Fruit fly (Drosophila melanogaster): Measurements from ENCODE around the gene CG3651.

The CG3651 gene

dm6 chr2L:22129581-22130300, 8.6 kb downstream of the CG3651 start, which contains the start of gene CycK:
TSS of gene CycK (minus strand) at chr2L:22130142.
- TF ChIP-seq Mnt (GFP tag; optimal IDR thresholded peaks at IDR 0.05) (peak; percentile 57), CG1620 (GFP tag; optimal IDR thresholded peaks at IDR 0.05) (peak; percentile 1), cic (GFP tag; optimal IDR thresholded peaks at IDR 0.05) (no peak), CG5204 (GFP tag; optimal IDR thresholded peaks at IDR 0.05) (peak; percentile 47), CG7045 (GFP tag; optimal IDR thresholded peaks at IDR 0.05) (peak; percentile 7), CG7101 (tag; optimal IDR thresholded peaks at IDR 0.05) (peak; percentile 9), ovo (GFP tag; optimal IDR thresholded peaks at IDR 0.05) (no peak), toe (GFP tag; optimal IDR thresholded peaks at IDR 0.05) (peak; percentile 31), Hr96 (GFP tag; optimal IDR thresholded peaks at IDR 0.05) (peak; percentile 34)

- peak; percentile 35 for TF ChIP-seq CG1620 (GFP tag; optimal IDR thresholded peaks at IDR 0.05)
- TF ChIP-seq Clk (GFP tag; optimal IDR thresholded peaks at IDR 0.05): no peak
- peak; percentile 4 for TF ChIP-seq CG7101 (tag; optimal IDR thresholded peaks at IDR 0.05)
- peak; percentile 26 for TF ChIP-seq CG5204 (GFP tag; optimal IDR thresholded peaks at IDR 0.05)
- TF ChIP-seq bab1 (GFP tag; optimal IDR thresholded peaks at IDR 0.05): peak; percentile 25
- no peak for TF ChIP-seq cnc (optimal IDR thresholded peaks at IDR 0.05)
- peak; percentile 13 for TF ChIP-seq kay (GFP tag; ENCODE audit: borderline replicate concordance)
- TF ChIP-seq Mnt (GFP tag; optimal IDR thresholded peaks at IDR 0.05): peak; percentile 10
These were observed 10.1 kb downstream of the CG3651 start, which contains the start of gene CG42748 for dm6 chr2L:22131171-22131675. TSS of gene CG42748 (plus strand) at chr2L:22131221.

- TF ChIP-seq pad (GFP tag; optimal IDR thresholded peaks at IDR 0.05) (no peak), CG5204 (GFP tag; optimal IDR thresholded peaks at IDR 0.05) (no peak), CG14711 (tag; optimal IDR thresholded peaks at IDR 0.05) (no peak), cic (GFP tag; optimal IDR thresholded peaks at IDR 0.05) (no peak), Mnt (GFP tag; optimal IDR thresholded peaks at IDR 0.05) (no peak), CG1620 (GFP tag; optimal IDR thresholded peaks at IDR 0.05) (no peak), cnc (optimal IDR thresholded peaks at IDR 0.05) (no peak), kay (GFP tag; ENCODE audit: borderline replicate concordance) (no peak), CG7101 (tag; optimal IDR thresholded peaks at IDR 0.05) (no peak), CG11617 (GFP tag; optimal IDR thresholded peaks at IDR 0.05) (no peak), toe (GFP tag; optimal IDR thresholded peaks at IDR 0.05) (no peak), Hr96 (GFP tag; optimal IDR thresholded peaks at IDR 0.05) (no peak), CG33017 (tag; optimal IDR thresholded peaks at IDR 0.05) (no peak), CG7045 (GFP tag; optimal IDR thresholded peaks at IDR 0.05) (no peak), Crg-1 (GFP tag; optimal IDR thresholded peaks at IDR 0.05) (no peak), CG12768 (GFP tag; optimal IDR thresholded peaks at IDR 0.05) (no peak), bab1 (GFP tag; optimal IDR thresholded peaks at IDR 0.05) (no peak), Clk (GFP tag; optimal IDR thresholded peaks at IDR 0.05) (no peak), ovo (GFP tag; optimal IDR thresholded peaks at IDR 0.05) (no peak)
These were observed 11.8 kb downstream of the CG3651 start for dm6 chr2L:22132984-22133383.

dm6 chr2L:22134091-22134730, 13.1 kb downstream of the CG3651 start:
- no peak for TF ChIP-seq CG7045 (GFP tag; optimal IDR thresholded peaks at IDR 0.05)
- TF ChIP-seq cic (GFP tag; optimal IDR thresholded peaks at IDR 0.05): peak; percentile 31
- no peak for TF ChIP-seq bab1 (GFP tag; optimal IDR thresholded peaks at IDR 0.05)
- TF ChIP-seq Mnt (GFP tag; optimal IDR thresholded peaks at IDR 0.05): no peak
- no peak for TF ChIP-seq ovo (GFP tag; optimal IDR thresholded peaks at IDR 0.05)
- no peak for TF ChIP-seq Crg-1 (GFP tag; optimal IDR thresholded peaks at IDR 0.05)
- no peak for TF ChIP-seq CG7101 (tag; optimal IDR thresholded peaks at IDR 0.05)
- TF ChIP-seq CG33017 (tag; optimal IDR thresholded peaks at IDR 0.05): no peak
- TF ChIP-seq Hr96 (GFP tag; optimal IDR thresholded peaks at IDR 0.05): no peak
- TF ChIP-seq cnc (optimal IDR thresholded peaks at IDR 0.05): no peak
- peak; percentile 75 for TF ChIP-seq pad (GFP tag; optimal IDR thresholded peaks at IDR 0.05)
- TF ChIP-seq Clk (GFP tag; optimal IDR thresholded peaks at IDR 0.05): no peak
- TF ChIP-seq toe (GFP tag; optimal IDR thresholded peaks at IDR 0.05): no peak
- TF ChIP-seq CG11617 (GFP tag; optimal IDR thresholded peaks at IDR 0.05): no peak
- TF ChIP-seq CG5204 (GFP tag; optimal IDR thresholded peaks at IDR 0.05): no peak
- TF ChIP-seq CG14711 (tag; optimal IDR thresholded peaks at IDR 0.05): no peak
- no peak for TF ChIP-seq kay (GFP tag; ENCODE audit: borderline replicate concordance)
- TF ChIP-seq CG12768 (GFP tag; optimal IDR thresholded peaks at IDR 0.05): no peak
- peak; percentile 2 for TF ChIP-seq tj (GFP tag; optimal IDR thresholded peaks at IDR 0.05)
- no peak for TF ChIP-seq CG1620 (GFP tag; optimal IDR thresholded peaks at IDR 0.05)

- TF ChIP-seq Mnt (GFP tag; optimal IDR thresholded peaks at IDR 0.05) (peak; percentile 40), Crg-1 (GFP tag; optimal IDR thresholded peaks at IDR 0.05) (no peak)
These were observed 18.2 kb downstream of the CG3651 start for dm6 chr2L:22139354-22139753.

dm6 chr2L:22139960-22140359, 18.8 kb downstream of the CG3651 start:
- TF ChIP-seq Mnt (GFP tag; optimal IDR thresholded peaks at IDR 0.05) (peak; percentile 30), CG11617 (GFP tag; optimal IDR thresholded peaks at IDR 0.05) (no peak)
